Worm (Caenorhabditis elegans) whole organism, L3 larva: Measurements from ENCODE around the gene pdcd-2.
A peak's percentile ranks its signal among the peaks of the same experiment; 100 is the strongest.

Source experiments
- R02D3.7 ChIP-seq: fragments of 150-350 bp; optimal IDR thresholded peaks from 2 replicates; lab custom pipeline; 2014; ENCODE audit warnings: missing biosample characterization, missing genetic modification characterization
- elt-3 ChIP-seq, 3 experiments: fragments of 150-350 bp in 1 of 3; sonication (generic microtip) in 2 of 3; optimal IDR thresholded peaks; 2 replicates in 2 of 3; 4 replicates in 1 of 3; lab custom pipeline; 2014 to 2017; ENCODE audit warnings: missing biosample characterization in 3 of 3, missing genetic modification characterization in 3 of 3
- lin-39 ChIP-seq: fragments of 150-350 bp; optimal IDR thresholded peaks from 2 replicates; lab custom pipeline; 2018; ENCODE audit warnings: missing biosample characterization, missing genetic modification reagents, missing genetic modification characterization
- mml-1 ChIP-seq: fragments of 150-350 bp; sonication (generic microtip); optimal IDR thresholded peaks from 3 replicates; lab custom pipeline; 2014; ENCODE audit warnings: missing biosample characterization, missing genetic modification characterization
- nhr-11 ChIP-seq: fragments of 150-350 bp; optimal IDR thresholded peaks from 2 replicates; lab custom pipeline; 2014; ENCODE audit warnings: missing biosample characterization, missing genetic modification characterization
- nhr-23 ChIP-seq: fragments of 150-350 bp; optimal IDR thresholded peaks from 2 replicates; lab custom pipeline; 2014; ENCODE audit warnings: missing biosample characterization, missing genetic modification reagents, missing genetic modification characterization
- nhr-237 ChIP-seq: fragments of 150-350 bp; optimal IDR thresholded peaks from 2 replicates; lab custom pipeline; 2014; ENCODE audit warnings: missing biosample characterization, missing genetic modification characterization
- nhr-76 ChIP-seq: fragments of 150-350 bp; sonication (generic microtip); optimal IDR thresholded peaks from 5 replicates; lab custom pipeline; 2014; ENCODE audit warnings: missing biosample characterization, missing genetic modification characterization
- pqm-1 ChIP-seq: fragments of 150-350 bp; optimal IDR thresholded peaks from 2 replicates; lab custom pipeline; 2017; ENCODE audit warnings: missing biosample characterization, missing genetic modification characterization, inconsistent platforms
- snpc-4 ChIP-seq: fragments of 150-350 bp; optimal IDR thresholded peaks from 2 replicates; lab custom pipeline; 2014; ENCODE audit warnings: missing biosample characterization, missing genetic modification characterization
- unc-39 ChIP-seq: sonication (generic microtip); optimal IDR thresholded peaks from 4 replicates; lab custom pipeline; 2017; ENCODE audit warnings: missing biosample characterization, missing genetic modification characterization

DNA sequence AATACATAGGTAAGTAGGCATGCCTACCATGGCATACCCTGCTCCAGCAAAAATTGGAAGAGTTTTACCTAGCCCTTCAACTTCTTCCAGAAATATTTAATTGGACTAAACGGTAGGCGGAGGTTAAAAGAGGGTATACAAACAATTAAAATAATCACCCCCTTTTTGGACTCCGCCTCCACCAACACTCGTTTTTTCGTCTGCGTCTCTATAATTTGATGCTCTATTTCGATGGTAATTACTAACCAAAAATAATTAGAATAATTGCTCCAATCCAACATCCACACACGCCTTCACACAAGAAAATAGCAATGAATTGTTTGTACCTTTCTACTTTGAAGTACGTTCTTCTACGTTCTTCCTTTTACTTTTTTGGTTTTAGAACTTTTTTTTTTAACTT is 34.9 kb upstream of the pdcd-2 start:
- TF ChIP-seq lin-39 (tag; lab: Kevin White, UChicago) (no peak), nhr-11 (tag; lab: Kevin White, UChicago) (no peak), R02D3.7 (tag; lab: Kevin White, UChicago) (no peak), unc-39 (no peak), nhr-23 (tag; lab: Kevin White, UChicago) (peak; percentile 16), nhr-237 (tag; lab: Kevin White, UChicago) (no peak), snpc-4 (no peak), nhr-76 (tag; lab: Kevin White, UChicago) (no peak), mml-1 (tag; lab: Kevin White, UChicago) (no peak), pqm-1 (tag; lab: Kevin White, UChicago) (no peak), elt-3 (tag; optimal IDR thresholded peaks at IDR 0.05; lab: Kevin White, UChicago) (no peak)
